Worm (Caenorhabditis elegans): ENCODE data around the gene B0454.6.

- TF ChIP-seq dao-5 (tag; optimal IDR thresholded peaks at IDR 0.05) (no peak), him-1 (tag; optimal IDR thresholded peaks at IDR 0.05) (no peak), W03F9.2 (tag; optimal IDR thresholded peaks at IDR 0.05) (no peak)
These were observed 16.4 kb downstream of the B0454.6 start for ce11 chrII:3048989-3049388.
